Worm (Caenorhabditis elegans) whole organism, young adult: ENCODE results near the gene pha-1.

ENCODE experiments used
- C06A6.2 ChIP-seq: fragments of 200-800 bp; sonication (Bioruptor generic); conservative IDR thresholded peaks from 2 replicates; pipeline ENCODE4 v1.3.6; 2022; ENCODE audit warnings: missing genetic modification characterization, missing compliant biosample characterization
- C17E4.6 ChIP-seq: fragments of 200-800 bp; sonication (Bioruptor generic); IDR thresholded peaks from 2 replicates; pipeline ENCODE4 v1.3.6; 2022; ENCODE audit warnings: missing genetic modification reagents, missing genetic modification characterization, missing compliant biosample characterization
- F39B2.1 ChIP-seq: fragments of 200-800 bp; sonication (Bioruptor generic); IDR thresholded peaks from 2 replicates; pipeline ENCODE4 v1.3.6; 2022; ENCODE audit warnings: missing genetic modification reagents, missing genetic modification characterization, missing compliant biosample characterization
- F57C9.4 ChIP-seq: sonication (generic microtip); optimal IDR thresholded peaks from 2 replicates; lab custom pipeline; 2017; ENCODE audit warnings: mild to moderate bottlenecking, missing genetic modification characterization, missing compliant biosample characterization
- K12H6.12 ChIP-seq: fragments of 200-800 bp; sonication (Bioruptor generic); optimal IDR thresholded peaks from 2 replicates; lab custom pipeline; 2018; ENCODE audit warnings: mild to moderate bottlenecking, missing genetic modification characterization, missing compliant biosample characterization
- Y95B8A.8 ChIP-seq: fragments of 200-800 bp; sonication (Bioruptor generic); IDR thresholded peaks from 2 replicates; pipeline ENCODE4 v1.3.6; 2022; ENCODE audit warnings: missing genetic modification reagents, missing genetic modification characterization, missing compliant biosample characterization
- ZK185.1 ChIP-seq: sonication (generic microtip); optimal IDR thresholded peaks from 2 replicates; lab custom pipeline; 2016; ENCODE audit warnings: mild to moderate bottlenecking, missing genetic modification characterization, missing compliant biosample characterization; ENCODE audit not compliant: poor library complexity, severe bottlenecking
- ama-1 ChIP-seq, 3 experiments: fragments of 150-350 bp in 1 of 3; sonication (generic microtip) in 2 of 3; optimal IDR thresholded peaks; 2 replicates each; lab custom pipeline; 2014 to 2018; ENCODE audit warnings: missing biosample characterization in 2 of 3, missing genetic modification characterization in 2 of 3, missing genetic modification reagents in 2 of 3
- bed-2 ChIP-seq: fragments of 200-800 bp; sonication (Bioruptor generic); IDR thresholded peaks from 2 replicates; pipeline ENCODE4 v1.3.6; 2022; ENCODE audit warnings: missing genetic modification reagents, missing genetic modification characterization, missing compliant biosample characterization
- ccch-3 ChIP-seq: fragments of 200-800 bp; sonication (Bioruptor generic); optimal IDR thresholded peaks from 2 replicates; lab custom pipeline; 2018; ENCODE audit warnings: mild to moderate bottlenecking, missing genetic modification characterization, missing compliant biosample characterization
- chd-7 ChIP-seq: sonication (generic microtip); optimal IDR thresholded peaks from 2 replicates; lab custom pipeline; 2016; ENCODE audit warnings: mild to moderate bottlenecking, missing genetic modification characterization, moderate library complexity, missing compliant biosample characterization
- dpff-1 ChIP-seq: sonication (generic microtip); optimal IDR thresholded peaks from 2 replicates; lab custom pipeline; 2017; ENCODE audit warnings: mild to moderate bottlenecking, missing genetic modification characterization, missing compliant biosample characterization
- dpl-1 ChIP-seq: fragments of 150-350 bp; optimal IDR thresholded peaks from 2 replicates; lab custom pipeline; 2014; ENCODE audit warnings: missing biosample characterization, missing genetic modification reagents, missing genetic modification characterization
- efl-1 ChIP-seq: fragments of 150-350 bp; optimal IDR thresholded peaks from 2 replicates; lab custom pipeline; 2014; ENCODE audit warnings: missing biosample characterization, missing genetic modification reagents, missing genetic modification characterization
- egl-44 ChIP-seq: fragments of 200-800 bp; sonication (Bioruptor generic); IDR thresholded peaks from 2 replicates; pipeline ENCODE4 v1.3.6; 2022; ENCODE audit warnings: missing genetic modification reagents, missing genetic modification characterization, missing compliant biosample characterization
- ekl-4 ChIP-seq: fragments of 200-800 bp; sonication (Bioruptor generic); IDR thresholded peaks from 2 replicates; pipeline ENCODE4 v1.3.6; 2022; ENCODE audit warnings: missing genetic modification reagents, missing genetic modification characterization, missing compliant biosample characterization
- fkh-3 ChIP-seq: sonication (generic microtip); optimal IDR thresholded peaks from 2 replicates; lab custom pipeline; 2016; ENCODE audit warnings: mild to moderate bottlenecking, missing genetic modification characterization, missing compliant biosample characterization
- him-1 ChIP-seq: sonication (generic microtip); optimal IDR thresholded peaks from 2 replicates; lab custom pipeline; 2016; ENCODE audit warnings: missing genotype, missing genetic modification reagents, missing genetic modification characterization, missing compliant biosample characterization
- hlh-12 ChIP-seq: sonication (generic microtip); optimal IDR thresholded peaks from 2 replicates; lab custom pipeline; 2016; ENCODE audit warnings: missing genetic modification characterization, missing compliant biosample characterization
- hmg-20 ChIP-seq: fragments of 200-800 bp; sonication (Bioruptor generic); IDR thresholded peaks from 2 replicates; pipeline ENCODE4 v1.3.6; 2022; ENCODE audit warnings: missing genetic modification reagents, missing genetic modification characterization, missing compliant biosample characterization
- hrde-1 ChIP-seq: sonication (generic microtip); optimal IDR thresholded peaks from 2 replicates; lab custom pipeline; 2016; ENCODE audit warnings: missing genetic modification characterization, mild to moderate bottlenecking, missing compliant biosample characterization, moderate library complexity, missing genotype, missing genetic modification reagents, borderline replicate concordance
- let-526 ChIP-seq: fragments of 200-800 bp; sonication (Bioruptor generic); IDR thresholded peaks from 2 replicates; pipeline ENCODE4 v1.3.6; 2022; ENCODE audit warnings: missing genetic modification reagents, missing genetic modification characterization, missing compliant biosample characterization
- lin-26 ChIP-seq: fragments of 200-800 bp; sonication (Bioruptor generic); IDR thresholded peaks from 2 replicates; pipeline ENCODE4 v1.3.6; 2022; ENCODE audit warnings: missing genetic modification reagents, missing genetic modification characterization, missing compliant biosample characterization
- lin-35 ChIP-seq, 3 experiments: fragments of 150-350 bp in 2 of 3; sonication (generic microtip) in 1 of 3; optimal IDR thresholded peaks; 2 replicates each; lab custom pipeline; 2014 to 2018; ENCODE audit warnings: missing biosample characterization in 3 of 3, missing genetic modification characterization in 3 of 3, missing genetic modification reagents in 3 of 3
- madf-10 ChIP-seq: sonication (generic microtip); optimal IDR thresholded peaks from 2 replicates; lab custom pipeline; 2016; ENCODE audit warnings: mild to moderate bottlenecking, missing genetic modification characterization, missing compliant biosample characterization
- madf-3 ChIP-seq: fragments of 200-800 bp; sonication (Bioruptor generic); IDR thresholded peaks from 2 replicates; pipeline ENCODE4 v1.3.6; 2022; ENCODE audit warnings: missing genetic modification reagents, missing genetic modification characterization, missing compliant biosample characterization
- madf-8 ChIP-seq: fragments of 200-800 bp; sonication (Bioruptor generic); conservative IDR thresholded peaks from 2 replicates; pipeline ENCODE4 v1.3.6; 2022; ENCODE audit warnings: missing genetic modification reagents, missing genetic modification characterization, missing compliant biosample characterization
- nfya-1 ChIP-seq: sonication (generic microtip); optimal IDR thresholded peaks from 2 replicates; lab custom pipeline; 2017; ENCODE audit warnings: antibody characterized with exemption, missing compliant biosample characterization, missing genetic modification characterization, borderline replicate concordance; ENCODE audit not compliant: insufficient read depth
- nhr-179 ChIP-seq: sonication (generic microtip); optimal IDR thresholded peaks from 2 replicates; lab custom pipeline; 2016; ENCODE audit warnings: mild to moderate bottlenecking, missing genetic modification characterization, missing compliant biosample characterization
- nhr-27 ChIP-seq: fragments of 200-800 bp; sonication (Bioruptor generic); optimal IDR thresholded peaks from 2 replicates; lab custom pipeline; 2018; ENCODE audit warnings: mild to moderate bottlenecking, missing genetic modification characterization, moderate library complexity, missing compliant biosample characterization
- pbrm-1 ChIP-seq: fragments of 200-800 bp; sonication (Bioruptor generic); IDR thresholded peaks from 2 replicates; pipeline ENCODE4 v1.3.6; 2022; ENCODE audit warnings: missing genetic modification reagents, missing genetic modification characterization, missing compliant biosample characterization
- rcor-1 ChIP-seq: fragments of 200-800 bp; sonication (Bioruptor generic); IDR thresholded peaks from 2 replicates; pipeline ENCODE4 v1.3.6; 2022; ENCODE audit warnings: missing genetic modification reagents, missing genetic modification characterization, missing compliant biosample characterization
- rec-8 ChIP-seq, 2 experiments: sonication (generic microtip); optimal IDR thresholded peaks; 2 replicates each; lab custom pipeline; 2016; ENCODE audit warnings: mild to moderate bottlenecking in 2 of 2, missing genetic modification characterization in 2 of 2, missing genetic modification reagents in 2 of 2, missing genotype in 2 of 2, missing biosample characterization in 1 of 2, missing compliant biosample characterization in 1 of 2, moderate library complexity in 1 of 2
- rpc-1 ChIP-seq, 2 experiments: fragments of 150-350 bp in 1 of 2; sonication (generic microtip) in 1 of 2; optimal IDR thresholded peaks; 2 replicates each; lab custom pipeline; 2014 to 2018; ENCODE audit warnings: missing biosample characterization in 1 of 2, missing genetic modification characterization in 1 of 2, missing genetic modification reagents in 1 of 2, missing genotype in 1 of 2
- sdz-38 ChIP-seq: sonication (generic microtip); optimal IDR thresholded peaks from 2 replicates; lab custom pipeline; 2016; ENCODE audit warnings: missing genotype, missing genetic modification characterization, missing compliant biosample characterization
- snpc-1.3 ChIP-seq: sonication (generic microtip); optimal IDR thresholded peaks from 2 replicates; lab custom pipeline; 2017; ENCODE audit warnings: missing genetic modification characterization, mild to moderate bottlenecking, missing compliant biosample characterization, antibody characterized with exemption, moderate library complexity, missing genotype, missing genetic modification reagents; ENCODE audit not compliant: insufficient read depth
- snpc-3.4 ChIP-seq: sonication (generic microtip); optimal IDR thresholded peaks from 2 replicates; lab custom pipeline; 2017; ENCODE audit warnings: missing genetic modification characterization, mild to moderate bottlenecking, missing compliant biosample characterization, antibody characterized with exemption, moderate library complexity, missing genotype, missing genetic modification reagents
- tbp1 ChIP-seq: fragments of 200-800 bp; sonication (Bioruptor generic); optimal IDR thresholded peaks from 2 replicates; lab custom pipeline; 2018; ENCODE audit warnings: mild to moderate bottlenecking, missing genetic modification characterization, missing compliant biosample characterization
- tlf-1 ChIP-seq: fragments of 200-800 bp; sonication (Bioruptor generic); optimal IDR thresholded peaks from 2 replicates; lab custom pipeline; 2018; ENCODE audit warnings: mild to moderate bottlenecking, missing genetic modification characterization, missing compliant biosample characterization
- unc-130 ChIP-seq: sonication (generic microtip); optimal IDR thresholded peaks from 2 replicates; lab custom pipeline; 2016; ENCODE audit warnings: missing genetic modification reagents, missing genetic modification characterization, missing compliant biosample characterization
- xnd-1 ChIP-seq: sonication (generic microtip); optimal IDR thresholded peaks from 2 replicates; lab custom pipeline; 2016; ENCODE audit warnings: missing genotype, missing genetic modification reagents, missing genetic modification characterization, missing compliant biosample characterization
- zfh-2 ChIP-seq: fragments of 200-800 bp; sonication (Bioruptor generic); conservative IDR thresholded peaks from 2 replicates; pipeline ENCODE4 v1.3.6; 2022; ENCODE audit warnings: missing genetic modification reagents, missing genetic modification characterization, missing compliant biosample characterization
- zim-3 ChIP-seq: sonication (generic microtip); optimal IDR thresholded peaks from 2 replicates; lab custom pipeline; 2017; ENCODE audit warnings: mild to moderate bottlenecking, missing genetic modification characterization, moderate library complexity, missing compliant biosample characterization
- ztf-22 ChIP-seq: fragments of 200-800 bp; sonication (Bioruptor generic); optimal IDR thresholded peaks from 2 replicates; lab custom pipeline; 2018; ENCODE audit warnings: mild to moderate bottlenecking, missing genetic modification characterization, moderate library complexity, missing compliant biosample characterization
- ztf-28 ChIP-seq: fragments of 200-800 bp; sonication (Bioruptor generic); IDR thresholded peaks from 2 replicates; pipeline ENCODE4 v1.3.6; 2022; ENCODE audit warnings: missing genetic modification reagents, missing genetic modification characterization, missing compliant biosample characterization
- ztf-6 ChIP-seq: fragments of 200-800 bp; sonication (Bioruptor generic); IDR thresholded peaks from 2 replicates; pipeline ENCODE4 v1.3.6; 2022; ENCODE audit warnings: missing genetic modification reagents, missing genetic modification characterization, missing compliant biosample characterization

pha-1 gene

DNA sequence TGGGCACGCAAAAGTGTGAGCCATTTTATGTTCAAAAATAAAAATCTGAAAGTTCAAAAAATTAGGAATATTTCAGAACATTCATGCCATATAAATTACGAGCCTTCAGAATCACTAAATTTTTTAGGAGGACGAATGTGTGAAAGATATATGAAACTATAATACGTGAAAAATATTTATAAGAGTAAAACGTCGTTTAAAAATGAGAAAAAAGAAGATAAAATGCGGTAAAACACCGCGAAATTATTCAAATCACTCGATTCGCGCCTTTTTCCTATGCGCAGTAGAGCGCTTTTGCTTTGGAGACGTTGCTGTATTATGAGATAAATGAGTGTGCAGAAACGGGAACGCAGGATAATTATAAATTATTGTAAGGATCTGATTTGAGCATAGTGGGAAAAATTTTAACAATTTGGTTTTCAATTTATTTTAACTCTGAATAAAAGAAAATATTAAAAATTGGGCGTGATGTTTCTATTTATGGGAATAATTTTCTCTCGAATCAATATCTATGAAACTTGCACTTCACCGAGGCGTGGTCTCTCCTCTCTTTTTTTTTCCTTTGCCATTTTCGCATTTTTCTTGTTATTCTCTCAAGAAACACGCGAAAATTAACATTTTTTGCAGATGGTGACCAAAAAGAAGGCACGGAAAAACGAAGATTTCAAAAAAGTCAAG, 12.3 kb upstream of the pha-1 start, which contains the start of the genes sup-35 and Y48A6C.4 (continued):
- TF ChIP-seq tlf-1 (GFP tag; lab: Kevin White, UChicago): peak; percentile 60
- 0 out of 2 replicates have a peak, but pooled peaks have one; percentile 43 for TF ChIP-seq bed-2
- no peak for TF ChIP-seq F57C9.4 (tag; lab: Kevin White, UChicago)
- TF ChIP-seq let-526 (GFP tag; lab: Robert Waterston, UW): no peak
- no peak for TF ChIP-seq lin-26 (GFP tag; lab: Robert Waterston, UW)
- TF ChIP-seq rec-8 (tag; optimal IDR thresholded peaks at IDR 0.05; lab: Kevin White, UChicago): no peak
- no peak for TF ChIP-seq zim-3 (tag; lab: Kevin White, UChicago)
- TF ChIP-seq hlh-12: no peak
- no peak for TF ChIP-seq hrde-1 (tag; lab: Kevin White, UChicago)
- no peak for TF ChIP-seq nhr-27 (tag; lab: Kevin White, UChicago)
- TF ChIP-seq ZK185.1 (tag; lab: Kevin White, UChicago): peak; percentile 46
- no peak for TF ChIP-seq him-1 (tag; lab: Kevin White, UChicago)
- TF ChIP-seq zfh-2 (GFP tag; lab: Robert Waterston, UW): no peak
- no peak for TF ChIP-seq ztf-22 (GFP tag; lab: Kevin White, UChicago)
- 0 out of 2 replicates have a peak, but pooled peaks have one; percentile 23 for TF ChIP-seq ztf-28
- TF ChIP-seq nfya-1 (tag; lab: Kevin White, UChicago): no peak
- no peak for TF ChIP-seq rpc-1 (optimal IDR thresholded peaks at IDR 0.05; lab: Kevin White, UChicago)
- no peak for TF ChIP-seq rpc-1 (tag; optimal IDR thresholded peaks at IDR 0.05; lab: Kevin White, UChicago)
- no peak for TF ChIP-seq madf-3
- TF ChIP-seq pbrm-1 (GFP tag; lab: Robert Waterston, UW): no peak; the same call in 1 of the 2 replicates
- no peak for TF ChIP-seq chd-7
- TF ChIP-seq xnd-1 (tag; lab: Kevin White, UChicago): peak; percentile 14
- peak; percentile 80 for TF ChIP-seq unc-130
- peak; percentile 74 for TF ChIP-seq K12H6.12 (tag; lab: Kevin White, UChicago)
- peak; percentile 84 for TF ChIP-seq dpl-1 (GFP tag; lab: Kevin White, UChicago)
- TF ChIP-seq snpc-3.4 (tag; lab: Kevin White, UChicago): peak; percentile 71
- TF ChIP-seq C06A6.2: no peak
- no peak for TF ChIP-seq egl-44 (GFP tag; lab: Robert Waterston, UW)
- peak; percentile 72 for TF ChIP-seq madf-8 (GFP tag; lab: Robert Waterston, UW)
- TF ChIP-seq snpc-1.3 (tag; lab: Kevin White, UChicago): peak; percentile 8
- peak; percentile 65 for TF ChIP-seq madf-10 (tag; lab: Kevin White, UChicago)
- TF ChIP-seq efl-1: peak; percentile 94
- peak; percentile 52 for TF ChIP-seq tbp1
- peak in 2 of 3 experiments; percentile 25 to 76 for TF ChIP-seq lin-35 (GFP tag; optimal IDR thresholded peaks at IDR 0.05; lab: Kevin White, UChicago)
- no peak for TF ChIP-seq dpff-1 (tag; lab: Kevin White, UChicago)
- no peak for TF ChIP-seq fkh-3 (tag; lab: Kevin White, UChicago)
- TF ChIP-seq ccch-3: no peak
- no peak for TF ChIP-seq F39B2.1 (GFP tag; lab: Robert Waterston, UW)
- no peak for TF ChIP-seq C17E4.6 (GFP tag; lab: Robert Waterston, UW)
- TF ChIP-seq ekl-4 (GFP tag; lab: Robert Waterston, UW): no peak
- TF ChIP-seq hmg-20 (GFP tag; lab: Robert Waterston, UW): no peak
- no peak for TF ChIP-seq nhr-179 (tag; lab: Kevin White, UChicago)
- no peak for TF ChIP-seq Y95B8A.8 (GFP tag; lab: Robert Waterston, UW)
- TF ChIP-seq ztf-6 (GFP tag; lab: Robert Waterston, UW): no peak
- peak; percentile 53; the same call in 1 of the 2 replicates for TF ChIP-seq rcor-1 (GFP tag; lab: Robert Waterston, UW)
- TF ChIP-seq ama-1 (optimal IDR thresholded peaks at IDR 0.05; lab: Kevin White, UChicago): no peak
- no peak for TF ChIP-seq ama-1 (GFP tag; optimal IDR thresholded peaks at IDR 0.05; lab: Kevin White, UChicago)
- TF ChIP-seq sdz-38 (tag; lab: Kevin White, UChicago): no peak
